Fruit fly (Drosophila melanogaster): ENCODE measurements around the gene opm.

Gene opm

dm6 chrX:15076038-15076575, 9.9 kb upstream of the opm start, which contains the start of gene Lsd-2 (continued):
- peak; percentile 30 for TF ChIP-seq CG12659 (GFP tag; optimal IDR thresholded peaks at IDR 0.05)
- no peak for TF ChIP-seq ERR (GFP tag; optimal IDR thresholded peaks at IDR 0.05)
- TF ChIP-seq bbx (GFP tag; IDR thresholded peaks at IDR 0.05; ENCODE audit: partially characterized antibody), result peak; percentile 60; the same call in 1 of the 2 replicates
- TF ChIP-seq CG31441 (GFP tag; IDR thresholded peaks at IDR 0.05), result no peak
- no peak for TF ChIP-seq CG8290 (GFP tag; optimal IDR thresholded peaks at IDR 0.05)
- peak in 1 of 2 experiments; percentile 77 for TF ChIP-seq CG8290 (tag; optimal IDR thresholded peaks at IDR 0.05)
- TF ChIP-seq zf30C (GFP tag; optimal IDR thresholded peaks at IDR 0.05), result no peak
- TF ChIP-seq CG13296 (GFP tag; optimal IDR thresholded peaks at IDR 0.05), result no peak
- no peak for TF ChIP-seq pros (GFP tag; optimal IDR thresholded peaks at IDR 0.05)
- no peak for TF ChIP-seq pan (optimal IDR thresholded peaks at IDR 0.05)
- TF ChIP-seq pan (GFP tag; optimal IDR thresholded peaks at IDR 0.05 in 1 of 2, IDR thresholded peaks at IDR 0.05 in 1 of 2), result peak in 1 of 2 experiments; percentile 46
- no peak for TF ChIP-seq vfl (GFP tag; optimal IDR thresholded peaks at IDR 0.05)
- no peak for TF ChIP-seq H15 (GFP tag; IDR thresholded peaks at IDR 0.05)
- TF ChIP-seq Dref (GFP tag; IDR thresholded peaks at IDR 0.05), result no peak
- no peak for TF ChIP-seq pho (GFP tag; optimal IDR thresholded peaks at IDR 0.05)
- peak; percentile 80 for TF ChIP-seq CG9215 (GFP tag; IDR thresholded peaks at IDR 0.05)
- no peak for TF ChIP-seq HLH4C (GFP tag; IDR thresholded peaks at IDR 0.05; ENCODE audit: partially characterized antibody)
- TF ChIP-seq CG2875 (GFP tag; optimal IDR thresholded peaks at IDR 0.05), result no peak
- no peak for TF ChIP-seq CG9817 (tag; optimal IDR thresholded peaks at IDR 0.05)
- no peak for TF ChIP-seq salm (tag; optimal IDR thresholded peaks at IDR 0.05)
- no peak for TF ChIP-seq Poxn (GFP tag; IDR thresholded peaks at IDR 0.05)
- TF ChIP-seq sqz (GFP tag; optimal IDR thresholded peaks at IDR 0.05), result no peak
- peak; percentile 29 for TF ChIP-seq sug (tag; optimal IDR thresholded peaks at IDR 0.05)
- TF ChIP-seq CG7987 (GFP tag; optimal IDR thresholded peaks at IDR 0.05), result no peak
- TF ChIP-seq E2f1 (GFP tag; IDR thresholded peaks at IDR 0.05), result no peak
- 0 out of 2 replicates have a peak, but pooled peaks have one; percentile 30 for TF ChIP-seq sob (GFP tag; IDR thresholded peaks at IDR 0.05)
- 0 out of 2 replicates have a peak, but pooled peaks have one; percentile 9 for TF ChIP-seq CG32772 (GFP tag; IDR thresholded peaks at IDR 0.05)
- no peak for TF ChIP-seq CG30431 (GFP tag; optimal IDR thresholded peaks at IDR 0.05)
- no peak for TF ChIP-seq nerfin-1 (tag; optimal IDR thresholded peaks at IDR 0.05)
- TF ChIP-seq CG1647 (GFP tag; optimal IDR thresholded peaks at IDR 0.05), result peak; percentile 15
- peak; percentile 45 for TF ChIP-seq D19B (GFP tag; optimal IDR thresholded peaks at IDR 0.05)
- TF ChIP-seq CG6791 (GFP tag; IDR thresholded peaks at IDR 0.05; ENCODE audit: partially characterized antibody), result peak; percentile 46; the same call in 1 of the 3 replicates
- TF ChIP-seq gcm2 (GFP tag; optimal IDR thresholded peaks at IDR 0.05), result no peak
- no peak for TF ChIP-seq unc-4 (GFP tag; IDR thresholded peaks at IDR 0.05; ENCODE audit: partially characterized antibody)
- no peak for TF ChIP-seq cad (GFP tag; optimal IDR thresholded peaks at IDR 0.05)
- TF ChIP-seq CG17802 (tag; optimal IDR thresholded peaks at IDR 0.05), result no peak
- TF ChIP-seq fd64A (GFP tag; optimal IDR thresholded peaks at IDR 0.05), result no peak
- no peak for TF ChIP-seq Spps (tag; optimal IDR thresholded peaks at IDR 0.05)
- TF ChIP-seq Scr (GFP tag; IDR thresholded peaks at IDR 0.05; ENCODE audit: partially characterized antibody), result no peak
- no peak for TF ChIP-seq CG10462 (GFP tag; optimal IDR thresholded peaks at IDR 0.05)
- TF ChIP-seq CG2202 (tag; optimal IDR thresholded peaks at IDR 0.05), result no peak
- no peak for TF ChIP-seq tio (GFP tag; optimal IDR thresholded peaks at IDR 0.05)
- TF ChIP-seq Mrtf (GFP tag; IDR thresholded peaks at IDR 0.05), result no peak
- no peak for TF ChIP-seq klu (GFP tag; IDR thresholded peaks at IDR 0.05)
- TF ChIP-seq fru (optimal IDR thresholded peaks at IDR 0.05), result no peak
- no peak for TF ChIP-seq CG11696 (GFP tag; IDR thresholded peaks at IDR 0.05)
- TF ChIP-seq CG9437 (GFP tag; optimal IDR thresholded peaks at IDR 0.05), result peak; percentile 25
- peak; percentile 64 for TF ChIP-seq Rfx (GFP tag; IDR thresholded peaks at IDR 0.05)
- TF ChIP-seq ind (GFP tag; optimal IDR thresholded peaks at IDR 0.05), result peak; percentile 17
- peak; percentile 35; the same call in 1 of the 2 replicates for TF ChIP-seq CG32532 (GFP tag; IDR thresholded peaks at IDR 0.05)
- TF ChIP-seq MTF-1 (GFP tag; optimal IDR thresholded peaks at IDR 0.05; ENCODE audit: borderline replicate concordance), result peak; percentile 41
- no peak for TF ChIP-seq CG3726 (GFP tag; IDR thresholded peaks at IDR 0.05)
